Worm (Caenorhabditis elegans): ENCODE data around the gene T04G9.6.

The T04G9.6 gene

DNA sequence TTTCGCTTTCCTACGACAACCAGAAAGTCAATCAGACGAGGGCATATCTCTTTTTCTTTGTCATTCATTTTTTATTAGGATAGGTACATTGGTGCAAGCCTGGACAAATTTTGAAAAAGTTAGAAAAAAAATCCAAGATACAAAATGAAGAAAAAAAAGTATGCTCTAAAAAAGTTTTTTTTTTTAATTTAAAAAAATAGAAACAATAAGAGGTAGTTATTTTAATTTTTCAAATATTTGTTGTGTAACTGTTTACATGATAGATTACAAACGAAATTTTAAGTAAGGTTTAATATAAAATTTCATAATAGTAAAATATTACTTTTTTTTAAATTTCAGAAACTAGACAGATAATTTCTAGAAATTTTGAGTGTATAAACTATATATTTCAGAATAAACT lies 25.1 kb downstream of the T04G9.6 start, which contains the start of gene aex-3:
aex-3 (minus strand) TSS at position 101 of the 400 bp plus-strand sequence.
- TF ChIP-seq mxl-3 (GFP tag; optimal IDR thresholded peaks at IDR 0.05) (no peak), F10B5.3 (tag; optimal IDR thresholded peaks at IDR 0.05) (no peak)

- TF ChIP-seq daf-16 (GFP tag; optimal IDR thresholded peaks at IDR 0.05), result no peak
- TF ChIP-seq daf-16 (tag; optimal IDR thresholded peaks at IDR 0.05), result no peak
- TF ChIP-seq dmd-9 (GFP tag; IDR thresholded peaks at IDR 0.05), result no peak
- no peak for TF ChIP-seq egl-27 (tag; optimal IDR thresholded peaks at IDR 0.05)
- no peak for TF ChIP-seq fos-1 (tag; optimal IDR thresholded peaks at IDR 0.05)
- no peak for TF ChIP-seq mep-1 (tag; optimal IDR thresholded peaks at IDR 0.05)
- no peak for TF ChIP-seq nhr-48 (tag; optimal IDR thresholded peaks at IDR 0.05)
- no peak for TF ChIP-seq spr-1 (tag; optimal IDR thresholded peaks at IDR 0.05)
- no peak for TF ChIP-seq zip-2 (tag; optimal IDR thresholded peaks at IDR 0.05)
- TF ChIP-seq pha-4 (GFP tag; IDR thresholded peaks at IDR 0.05), result no peak
- TF ChIP-seq pha-4 (tag; optimal IDR thresholded peaks at IDR 0.05), result no peak
- TF ChIP-seq daf-12 (tag; optimal IDR thresholded peaks at IDR 0.05), result no peak
- peak in 1 of 2 experiments; percentile 57 for TF ChIP-seq unc-62 (GFP tag; optimal IDR thresholded peaks at IDR 0.05 in 1 of 2)
- no peak for TF ChIP-seq unc-62 (tag; optimal IDR thresholded peaks at IDR 0.05)
- TF ChIP-seq saeg-2 (GFP tag; IDR thresholded peaks at IDR 0.05), result no peak
- no peak for TF ChIP-seq spr-3 (GFP tag; optimal IDR thresholded peaks at IDR 0.05)
- peak; percentile 88 for TF ChIP-seq aha-1 (tag)
These were observed 36.4 kb downstream of the T04G9.6 start for ce11 chrX:748319-748718.

DNA sequence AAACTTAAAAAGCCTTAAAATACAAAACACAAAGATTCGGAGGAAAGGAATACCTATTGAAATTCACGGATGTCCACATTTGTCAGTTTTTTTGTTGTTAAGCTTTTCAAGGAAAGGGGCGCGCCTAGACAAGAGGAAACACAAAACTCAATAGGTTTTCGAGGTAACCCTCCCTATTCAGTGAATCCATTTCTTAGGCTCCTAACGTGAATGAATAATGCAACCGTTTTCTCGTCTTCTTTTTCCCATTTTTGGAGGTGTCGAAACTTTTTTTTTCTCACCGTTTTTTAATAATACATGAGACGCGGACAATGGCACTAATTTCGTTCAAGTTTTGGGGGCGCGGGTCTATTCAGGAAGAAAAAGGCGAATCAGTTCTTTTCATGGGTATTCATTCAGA lies 47.8 kb downstream of the T04G9.6 start:
- TF ChIP-seq nhr-77 (tag; optimal IDR thresholded peaks at IDR 0.05) (no peak), F26F4.8 (GFP tag; conservative IDR thresholded peaks at IDR 0.05) (no peak), ZK546.5 (tag; optimal IDR thresholded peaks at IDR 0.05) (no peak), set-16 (GFP tag; IDR thresholded peaks at IDR 0.05) (no peak), hif-1 (tag; optimal IDR thresholded peaks at IDR 0.05) (no peak), mxl-2 (GFP tag; conservative IDR thresholded peaks at IDR 0.05) (no peak), rbr-2 (tag; optimal IDR thresholded peaks at IDR 0.05) (no peak), zfp-2 (tag; optimal IDR thresholded peaks at IDR 0.05) (no peak), fkh-10 (GFP tag; optimal IDR thresholded peaks at IDR 0.05) (no peak), zip-2 (tag; optimal IDR thresholded peaks at IDR 0.05) (no peak), saeg-2 (GFP tag; IDR thresholded peaks at IDR 0.05) (no peak), gei-8 (GFP tag; optimal IDR thresholded peaks at IDR 0.05) (no peak), php-3 (GFP tag; IDR thresholded peaks at IDR 0.05) (no peak), unc-39 (tag; optimal IDR thresholded peaks at IDR 0.05) (no peak), F49E8.2 (tag; optimal IDR thresholded peaks at IDR 0.05; ENCODE audit: borderline replicate concordance) (no peak)

DNA sequence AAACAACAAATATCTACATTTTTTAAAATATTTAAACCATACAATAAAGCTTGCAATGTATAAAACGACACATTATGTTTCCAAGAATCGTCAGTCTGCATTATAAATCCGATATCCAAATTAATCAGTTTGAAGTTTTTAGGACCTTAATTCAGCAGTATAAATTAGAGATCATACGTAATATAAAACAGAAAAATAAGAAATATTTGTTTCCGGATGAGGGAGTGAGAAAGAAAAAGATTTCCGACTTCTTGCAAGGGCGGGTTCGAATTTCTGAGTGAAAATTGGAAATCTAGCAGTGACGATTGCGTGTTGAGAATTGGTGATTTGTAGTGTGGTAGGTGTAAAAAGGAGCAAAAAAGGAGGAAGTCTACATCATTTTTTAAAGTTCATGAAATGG lies 49.2 kb downstream of the T04G9.6 start, which contains the start of gene npr-19:
npr-19 (minus strand) TSS at position 101 of the 400 bp plus-strand sequence.
- no peak for TF ChIP-seq gei-8 (GFP tag; optimal IDR thresholded peaks at IDR 0.05)
- TF ChIP-seq lin-1 (GFP tag; IDR thresholded peaks at IDR 0.05), result no peak
- TF ChIP-seq T20F7.1 (GFP tag; optimal IDR thresholded peaks at IDR 0.05), result no peak
- TF ChIP-seq dmd-9 (GFP tag; IDR thresholded peaks at IDR 0.05), result no peak
- no peak for TF ChIP-seq ztf-7 (tag; optimal IDR thresholded peaks at IDR 0.05)
- no peak for TF ChIP-seq ama-1 (optimal IDR thresholded peaks at IDR 0.05)
- TF ChIP-seq ctbp-1 (GFP tag; IDR thresholded peaks at IDR 0.05), result no peak
- no peak for TF ChIP-seq snpc-1.2 (GFP tag; IDR thresholded peaks at IDR 0.05)
- no peak for TF ChIP-seq nhr-237 (tag; optimal IDR thresholded peaks at IDR 0.05)
- TF ChIP-seq snpc-4 (tag; optimal IDR thresholded peaks at IDR 0.05), result no peak
- no peak for TF ChIP-seq dmd-8 (GFP tag; IDR thresholded peaks at IDR 0.05)
- TF ChIP-seq saeg-2 (GFP tag; IDR thresholded peaks at IDR 0.05), result no peak

Data from whole organism, L4 larva.